Fruit fly (Drosophila melanogaster) whole organism, embryonic: ENCODE measurements around the gene CG34278.

Source experiments
- Aef1 ChIP-seq: fragments of 200-800 bp; sonication (Bioruptor generic); IDR thresholded peaks from 3 replicates; pipeline ENCODE4 v1.3.6; 2022; ENCODE audit warnings: missing biosample characterization, missing genetic modification characterization
- Antp ChIP-seq: fragments of 200-800 bp; sonication (Bioruptor generic); optimal IDR thresholded peaks from 3 replicates; lab custom pipeline; 2016; ENCODE audit warnings: missing biosample characterization, missing genetic modification characterization
- Atf-2 ChIP-seq: fragments of 200-800 bp; sonication (Bioruptor generic); optimal IDR thresholded peaks from 2 replicates; lab custom pipeline; 2016; ENCODE audit warnings: missing biosample characterization, missing genetic modification characterization
- B-H1 ChIP-seq: fragments of 200-800 bp; sonication (Bioruptor generic); IDR thresholded peaks from 3 replicates; pipeline ENCODE4 v1.3.6; 2022; ENCODE audit warnings: missing biosample characterization, missing genetic modification characterization
- CG1024 ChIP-seq: fragments of 200-800 bp; sonication (Bioruptor generic); IDR thresholded peaks from 2 replicates; pipeline ENCODE4 v1.3.6; 2022; ENCODE audit warnings: missing biosample characterization, missing genetic modification characterization
- CG11723 ChIP-seq: fragments of 200-800 bp; sonication (Bioruptor generic); optimal IDR thresholded peaks from 2 replicates; lab custom pipeline; 2017; ENCODE audit warnings: missing biosample characterization, mild to moderate bottlenecking, missing genetic modification characterization
- CG14965 ChIP-seq: fragments of 200-800 bp; sonication (Bioruptor generic); optimal IDR thresholded peaks from 2 replicates; lab custom pipeline; 2016; ENCODE audit warnings: missing biosample characterization, missing genetic modification characterization, borderline replicate concordance
- CG15514 ChIP-seq: fragments of 200-800 bp; sonication (Bioruptor generic); optimal IDR thresholded peaks from 3 replicates; lab custom pipeline; 2017; ENCODE audit warnings: missing biosample characterization, missing genetic modification characterization, mild to moderate bottlenecking, moderate library complexity, missing genetic modification reagents
- CG16779 ChIP-seq: fragments of 200-800 bp; sonication (Bioruptor generic); IDR thresholded peaks from 2 replicates; pipeline ENCODE4 v1.3.6; 2022; ENCODE audit warnings: missing biosample characterization, missing genetic modification characterization
- CG2116 ChIP-seq: fragments of 200-800 bp; sonication (Bioruptor generic); optimal IDR thresholded peaks from 3 replicates; lab custom pipeline; 2018; ENCODE audit warnings: missing biosample characterization, mild to moderate bottlenecking, missing genetic modification characterization
- CG2199 ChIP-seq: fragments of 200-800 bp; sonication (Bioruptor generic); IDR thresholded peaks from 3 replicates; pipeline ENCODE4 v1.3.6; 2022; ENCODE audit warnings: missing biosample characterization, missing genetic modification characterization
- CG2875 ChIP-seq: fragments of 200-800 bp; sonication (Bioruptor generic); optimal IDR thresholded peaks from 2 replicates; lab custom pipeline; 2017; ENCODE audit warnings: missing biosample characterization, mild to moderate bottlenecking, missing genetic modification characterization, missing genetic modification reagents
- CG32767 ChIP-seq: fragments of 200-800 bp; sonication (Bioruptor generic); IDR thresholded peaks from 2 replicates; pipeline ENCODE4 v1.3.6; 2022; ENCODE audit warnings: missing biosample characterization, missing genetic modification characterization
- CG34422 ChIP-seq: fragments of 200-800 bp; sonication (Bioruptor generic); IDR thresholded peaks from 3 replicates; pipeline ENCODE4 v1.3.6; 2022; ENCODE audit warnings: missing biosample characterization, missing genetic modification characterization
- CG3726 ChIP-seq: fragments of 200-800 bp; sonication (Bioruptor generic); IDR thresholded peaks from 3 replicates; pipeline ENCODE4, ENCODE4 v1.3.6; 2022; ENCODE audit warnings: missing biosample characterization, missing genetic modification characterization
- CG4854 ChIP-seq: fragments of 200-800 bp; sonication (Bioruptor generic); optimal IDR thresholded peaks from 2 replicates; lab custom pipeline; 2016; ENCODE audit warnings: missing biosample characterization, missing genetic modification characterization, inconsistent platforms
- CG6689 ChIP-seq: fragments of 200-800 bp; sonication (Bioruptor generic); IDR thresholded peaks from 2 replicates; pipeline ENCODE4 v1.3.6; 2022; ENCODE audit warnings: missing biosample characterization, missing genetic modification characterization
- CG7556 ChIP-seq: fragments of 200-800 bp; sonication (Bioruptor generic); optimal IDR thresholded peaks from 2 replicates; lab custom pipeline; 2017; ENCODE audit warnings: missing biosample characterization, mild to moderate bottlenecking, missing genetic modification characterization
- CkIIα-i1 ChIP-seq: fragments of 200-800 bp; sonication (Bioruptor generic); IDR thresholded peaks from 2 replicates; pipeline ENCODE4 v1.3.6; 2022; ENCODE audit warnings: missing biosample characterization, missing genetic modification characterization
- CoRest ChIP-seq: fragments of 200-800 bp; sonication (Bioruptor generic); optimal IDR thresholded peaks from 3 replicates; lab custom pipeline; 2018; ENCODE audit warnings: missing biosample characterization, mild to moderate bottlenecking, missing genetic modification characterization, moderate library complexity
- Deaf1 ChIP-seq: fragments of 200-800 bp; optimal IDR thresholded peaks from 3 replicates; lab custom pipeline; 2019; ENCODE audit warnings: missing biosample characterization, mild to moderate bottlenecking, missing genetic modification characterization, moderate library complexity
- Dek ChIP-seq: fragments of 200-800 bp; sonication (Bioruptor generic); optimal IDR thresholded peaks from 3 replicates; lab custom pipeline; 2019; ENCODE audit warnings: missing biosample characterization, mild to moderate bottlenecking, missing genetic modification characterization, moderate library complexity
- Dip3 ChIP-seq: fragments of 200-800 bp; sonication (Bioruptor generic); optimal IDR thresholded peaks from 3 replicates; lab custom pipeline; 2016; ENCODE audit warnings: missing biosample characterization, missing genetic modification characterization
- Doc2 ChIP-seq: fragments of 200-800 bp; sonication (Bioruptor generic); IDR thresholded peaks from 2 replicates; pipeline ENCODE4 v1.3.6; 2022; ENCODE audit warnings: missing biosample characterization, missing genetic modification characterization
- Drgx ChIP-seq: fragments of 200-800 bp; sonication (Bioruptor generic); IDR thresholded peaks from 2 replicates; pipeline ENCODE4 v1.3.6; 2022; ENCODE audit warnings: missing biosample characterization, missing genetic modification characterization
- Ets65A ChIP-seq: fragments of 200-800 bp; sonication (Bioruptor generic); peaks from one replicate; lab custom pipeline; 2016; ENCODE audit warnings: missing biosample characterization, missing genetic modification characterization
- NC2α ChIP-seq: fragments of 200-800 bp; sonication (Bioruptor generic); optimal IDR thresholded peaks from 2 replicates; lab custom pipeline; 2016; ENCODE audit warnings: missing biosample characterization, missing genetic modification characterization
- Nf-YC ChIP-seq: fragments of 200-800 bp; optimal IDR thresholded peaks from 3 replicates; lab custom pipeline; 2019; ENCODE audit warnings: missing biosample characterization, mild to moderate bottlenecking, missing genetic modification characterization, moderate library complexity
- NfI ChIP-seq: fragments of 200-800 bp; sonication (Bioruptor generic); optimal IDR thresholded peaks from 3 replicates; lab custom pipeline; 2018; ENCODE audit warnings: missing biosample characterization, mild to moderate bottlenecking, missing genetic modification characterization, moderate library complexity
- Rx ChIP-seq: fragments of 200-800 bp; sonication (Bioruptor generic); IDR thresholded peaks from 2 replicates; pipeline ENCODE4 v1.3.6; 2022; ENCODE audit warnings: missing biosample characterization, missing genetic modification characterization
- Side ChIP-seq: fragments of 200-800 bp; sonication (Bioruptor generic); optimal IDR thresholded peaks from 2 replicates; lab custom pipeline; 2016; ENCODE audit warnings: missing biosample characterization, missing genetic modification characterization
- Sox102F ChIP-seq: fragments of 200-800 bp; sonication (Bioruptor generic); optimal IDR thresholded peaks from 2 replicates; lab custom pipeline; 2018; ENCODE audit warnings: missing biosample characterization, mild to moderate bottlenecking, missing genetic modification characterization, moderate library complexity
- Trl ChIP-seq, 3 experiments: fragments of >200 bp in 2 of 3; fragments of 200-800 bp in 1 of 3; sonication (Bioruptor generic) in 1 of 3; optimal IDR thresholded peaks; 2 replicates in 1 of 3; 3 replicates in 2 of 3; lab custom pipeline; 2016 to 2017; ENCODE audit warnings: missing biosample characterization in 1 of 3, missing genetic modification characterization in 1 of 3
- aop ChIP-seq: fragments of 200-800 bp; sonication (Bioruptor generic); IDR thresholded peaks from 2 replicates; pipeline ENCODE4 v1.3.6; 2022; ENCODE audit warnings: missing biosample characterization, missing genetic modification characterization
- ato ChIP-seq: fragments of 200-800 bp; sonication (Bioruptor generic); IDR thresholded peaks from 2 replicates; pipeline ENCODE4 v1.3.6; 2022; ENCODE audit warnings: missing biosample characterization, missing genetic modification characterization; ENCODE audit not compliant: partially characterized antibody
- bsh ChIP-seq, 2 experiments: fragments of 200-800 bp; sonication (Bioruptor generic); optimal IDR thresholded peaks; 2 replicates each; lab custom pipeline; 2017 to 2018; ENCODE audit warnings: mild to moderate bottlenecking in 2 of 2, missing biosample characterization in 2 of 2, missing genetic modification characterization in 2 of 2, moderate library complexity in 1 of 2
- ham ChIP-seq: fragments of 200-800 bp; sonication (Bioruptor generic); IDR thresholded peaks from 2 replicates; pipeline ENCODE4 v1.3.6; 2022; ENCODE audit warnings: missing biosample characterization, missing genetic modification characterization
- hkb ChIP-seq, 2 experiments: fragments of 200-800 bp in 1 of 2; fragments of >200 bp in 1 of 2; sonication (Bioruptor generic) in 1 of 2; IDR thresholded peaks in 1 of 2; optimal IDR thresholded peaks in 1 of 2; 2 replicates each; pipeline versions ENCODE4 v1.3.6 to Lab custom; 2017 to 2022; ENCODE audit warnings: missing biosample characterization in 1 of 2, missing genetic modification characterization in 1 of 2
- insv ChIP-seq, 2 experiments: fragments of 200-800 bp; sonication (Bioruptor generic); optimal IDR thresholded peaks; 3 replicates each; lab custom pipeline; 2016 to 2018; ENCODE audit warnings: missing biosample characterization in 2 of 2, missing genetic modification characterization in 2 of 2
- kay ChIP-seq: fragments of 200-800 bp; sonication (Bioruptor generic); optimal IDR thresholded peaks from 2 replicates; lab custom pipeline; 2016; ENCODE audit warnings: missing biosample characterization, missing genetic modification characterization
- mirr ChIP-seq: fragments of 200-800 bp; sonication (Bioruptor generic); optimal IDR thresholded peaks from 3 replicates; lab custom pipeline; 2018; ENCODE audit warnings: missing biosample characterization, mild to moderate bottlenecking, missing genetic modification characterization
- nom ChIP-seq: fragments of 200-800 bp; sonication (Bioruptor generic); optimal IDR thresholded peaks from 2 replicates; lab custom pipeline; 2017; ENCODE audit warnings: missing biosample characterization, missing genetic modification characterization, mild to moderate bottlenecking, moderate library complexity, missing genetic modification reagents
- pita ChIP-seq: fragments of 200-800 bp; sonication (Bioruptor generic); optimal IDR thresholded peaks from 2 replicates; lab custom pipeline; 2017; ENCODE audit warnings: missing biosample characterization, mild to moderate bottlenecking, missing genetic modification characterization
- sens ChIP-seq: fragments of 200-800 bp; sonication (Bioruptor generic); peaks from one replicate; lab custom pipeline; 2016; ENCODE audit warnings: missing biosample characterization, missing genetic modification characterization
- stc ChIP-seq: fragments of 200-800 bp; sonication (Bioruptor generic); IDR thresholded peaks from 2 replicates; pipeline ENCODE4 v1.3.6; 2022; ENCODE audit warnings: missing biosample characterization, missing genetic modification characterization
- twi ChIP-seq: fragments of 200-800 bp; optimal IDR thresholded peaks from 2 replicates; lab custom pipeline; 2019; ENCODE audit warnings: missing biosample characterization, mild to moderate bottlenecking, missing genetic modification characterization, moderate library complexity
- yki ChIP-seq: fragments of >200 bp; optimal IDR thresholded peaks from 3 replicates; lab custom pipeline; 2018
- zf30C ChIP-seq: fragments of 200-800 bp; sonication (Bioruptor generic); optimal IDR thresholded peaks from 3 replicates; lab custom pipeline; 2018; ENCODE audit warnings: missing biosample characterization, mild to moderate bottlenecking, missing genetic modification characterization
- zfh1 ChIP-seq: fragments of 200-800 bp; sonication (Bioruptor generic); IDR thresholded peaks from 3 replicates; pipeline ENCODE4 v1.3.6; 2022; ENCODE audit warnings: missing biosample characterization, missing genetic modification characterization

The CG34278 gene

dm6 chr3R:17078961-17079858, 41.1 kb upstream of the CG34278 start (continued):
- TF ChIP-seq Side (GFP tag; lab: Kevin White, UChicago) (no peak), Ets65A (GFP tag; lab: Kevin White, UChicago) (no peak), CG4854 (no peak), CG16779 (GFP tag; lab: Robert Waterston, UW) (no peak), CG34422 (GFP tag; lab: Robert Waterston, UW) (peak; percentile 57; the same call in 1 of the 3 replicates), CG11723 (no peak), aop (no peak), stc (GFP tag; lab: Robert Waterston, UW) (no peak), Trl (optimal IDR thresholded peaks at IDR 0.05; lab: Kevin White, UChicago) (peak in 1 of 2 experiments; percentile 14), Trl (GFP tag; optimal IDR thresholded peaks at IDR 0.05; lab: Kevin White, UChicago) (no peak), CG6689 (no peak), NC2α (GFP tag; lab: Kevin White, UChicago) (no peak), Dek (tag; lab: Kevin White, UChicago) (no peak), CoRest (tag; lab: Kevin White, UChicago) (peak; percentile 32), CG2875 (GFP tag; lab: Kevin White, UChicago) (peak; percentile 5), B-H1 (no peak), insv (GFP tag; optimal IDR thresholded peaks at IDR 0.05; lab: Kevin White, UChicago) (no peak), Aef1 (GFP tag; lab: Robert Waterston, UW) (no peak), Sox102F (GFP tag; lab: Kevin White, UChicago) (no peak), CG3726 (GFP tag; lab: Robert Waterston, UW) (no peak), kay (GFP tag; lab: Kevin White, UChicago) (peak; percentile 7), ato (GFP tag; lab: Robert Waterston, UW) (no peak), nom (GFP tag; lab: Kevin White, UChicago) (peak; percentile 61), zf30C (GFP tag; lab: Kevin White, UChicago) (no peak), CG14965 (GFP tag; lab: Kevin White, UChicago) (no peak), Drgx (GFP tag; lab: Robert Waterston, UW) (peak; percentile 21; the same call in 1 of the 2 replicates), hkb (optimal IDR thresholded peaks at IDR 0.05; lab: Kevin White, UChicago) (no peak), hkb (GFP tag; IDR thresholded peaks at IDR 0.05; lab: Robert Waterston, UW) (0 out of 2 replicates have a peak, but pooled peaks have one; percentile 7), Doc2 (GFP tag; lab: Robert Waterston, UW) (no peak), CG1024 (GFP tag; lab: Robert Waterston, UW) (no peak; the same call in 1 of the 2 replicates), CG15514 (no peak), CG2116 (GFP tag; lab: Kevin White, UChicago) (no peak), Dip3 (GFP tag; lab: Kevin White, UChicago) (no peak), Nf-YC (tag; lab: Kevin White, UChicago) (no peak), sens (peak; percentile 52), zfh1 (GFP tag; lab: Robert Waterston, UW) (0 out of 3 replicates have a peak, but pooled peaks have one; percentile 29), NfI (GFP tag; lab: Kevin White, UChicago) (no peak), CkIIα-i1 (GFP tag; lab: Robert Waterston, UW) (no peak), Antp (GFP tag; lab: Kevin White, UChicago) (no peak), Deaf1 (no peak), CG32767 (0 out of 2 replicates have a peak, but pooled peaks have one; percentile 8), CG2199 (GFP tag; lab: Robert Waterston, UW) (0 out of 3 replicates have a peak, but pooled peaks have one; percentile 59), twi (tag; lab: Kevin White, UChicago) (peak; percentile 95), pita (GFP tag; lab: Kevin White, UChicago) (no peak), yki (no peak), Atf-2 (GFP tag; lab: Kevin White, UChicago) (no peak), bsh (GFP tag; optimal IDR thresholded peaks at IDR 0.05; lab: Kevin White, UChicago) (peak in 1 of 2 experiments; percentile 37), mirr (GFP tag; lab: Kevin White, UChicago) (peak; percentile 78), ham (GFP tag; lab: Robert Waterston, UW) (no peak), Rx (no peak), CG7556 (GFP tag; lab: Kevin White, UChicago) (peak; percentile 1)
